Fruit fly (Drosophila melanogaster) whole organism, embryonic: ENCODE measurements around the gene Edg78E.

Source experiments
- Asciz ChIP-seq: fragments of 200-800 bp; sonication (Bioruptor generic); optimal IDR thresholded peaks from 2 replicates; lab custom pipeline; 2017; ENCODE audit warnings: missing biosample characterization, mild to moderate bottlenecking, missing genetic modification characterization, missing genetic modification reagents
- Bgb ChIP-seq: fragments of 200-800 bp; sonication (Bioruptor generic); IDR thresholded peaks from 2 replicates; pipeline ENCODE4 v1.3.6; 2022; ENCODE audit warnings: missing biosample characterization, missing genetic modification characterization; ENCODE audit not compliant: partially characterized antibody
- CG11504 ChIP-seq: fragments of 200-800 bp; sonication (Bioruptor generic); optimal IDR thresholded peaks from 3 replicates; lab custom pipeline; 2019; ENCODE audit warnings: missing biosample characterization, mild to moderate bottlenecking, missing genetic modification characterization, moderate library complexity
- CG11560 ChIP-seq: fragments of 200-800 bp; sonication (Bioruptor generic); IDR thresholded peaks from 3 replicates; pipeline ENCODE4 v1.3.6; 2022; ENCODE audit warnings: missing biosample characterization, missing genetic modification characterization
- CG13287 ChIP-seq: fragments of 200-800 bp; sonication (Bioruptor generic); IDR thresholded peaks from 2 replicates; pipeline ENCODE4 v1.3.6; 2022; ENCODE audit warnings: missing biosample characterization, missing genetic modification characterization; ENCODE audit not compliant: partially characterized antibody
- CG14965 ChIP-seq: fragments of 200-800 bp; sonication (Bioruptor generic); optimal IDR thresholded peaks from 2 replicates; lab custom pipeline; 2016; ENCODE audit warnings: missing biosample characterization, missing genetic modification characterization, borderline replicate concordance
- CG2678 ChIP-seq: fragments of 200-800 bp; sonication (Bioruptor generic); optimal IDR thresholded peaks from 3 replicates; lab custom pipeline; 2019; ENCODE audit warnings: missing biosample characterization, mild to moderate bottlenecking, missing genetic modification characterization, moderate library complexity
- CG32767 ChIP-seq: fragments of 200-800 bp; sonication (Bioruptor generic); IDR thresholded peaks from 2 replicates; pipeline ENCODE4 v1.3.6; 2022; ENCODE audit warnings: missing biosample characterization, missing genetic modification characterization
- CG3281 ChIP-seq: fragments of 200-800 bp; sonication (Bioruptor generic); optimal IDR thresholded peaks from 3 replicates; lab custom pipeline; 2017; ENCODE audit warnings: missing biosample characterization, mild to moderate bottlenecking, missing genetic modification characterization
- CG3838 ChIP-seq: fragments of 200-800 bp; sonication (Bioruptor generic); optimal IDR thresholded peaks from 3 replicates; lab custom pipeline; 2016; ENCODE audit warnings: missing biosample characterization, missing genetic modification characterization
- CG6254 ChIP-seq: fragments of 200-800 bp; sonication (Bioruptor generic); optimal IDR thresholded peaks from 3 replicates; lab custom pipeline; 2017; ENCODE audit warnings: mild to moderate bottlenecking, missing biosample characterization, missing genetic modification reagents, missing genetic modification characterization
- CG6813 ChIP-seq: fragments of 200-800 bp; sonication (Bioruptor generic); optimal IDR thresholded peaks from 2 replicates; lab custom pipeline; 2017; ENCODE audit warnings: missing biosample characterization, missing genetic modification characterization, mild to moderate bottlenecking, moderate library complexity, missing genetic modification reagents
- CG7271 ChIP-seq: fragments of 200-800 bp; sonication (Bioruptor generic); optimal IDR thresholded peaks from 2 replicates; lab custom pipeline; 2018; ENCODE audit warnings: missing biosample characterization, mild to moderate bottlenecking, missing genetic modification characterization, moderate library complexity
- CG7357 ChIP-seq: fragments of 200-800 bp; sonication (Bioruptor generic); IDR thresholded peaks from 3 replicates; pipeline ENCODE4 v1.3.6; 2022; ENCODE audit warnings: missing biosample characterization, missing genetic modification characterization
- CG8478 ChIP-seq: fragments of >200 bp; optimal IDR thresholded peaks from 2 replicates; lab custom pipeline; 2018
- CG9797 ChIP-seq: fragments of 200-800 bp; sonication (Bioruptor generic); optimal IDR thresholded peaks from 3 replicates; lab custom pipeline; 2018; ENCODE audit warnings: missing biosample characterization, mild to moderate bottlenecking, missing genetic modification characterization
- CG9817 ChIP-seq: fragments of 200-800 bp; sonication (Bioruptor generic); optimal IDR thresholded peaks from 2 replicates; lab custom pipeline; 2018; ENCODE audit warnings: missing biosample characterization, mild to moderate bottlenecking, missing genetic modification characterization, moderate library complexity
- Eip74EF ChIP-seq, 2 experiments: fragments of 200-800 bp in 1 of 2; fragments of >200 bp in 1 of 2; sonication (Bioruptor generic) in 1 of 2; optimal IDR thresholded peaks; 2 replicates each; lab custom pipeline; 2017 to 2019; ENCODE audit warnings: missing biosample characterization in 2 of 2, missing genetic modification characterization in 2 of 2, mild to moderate bottlenecking in 1 of 2, moderate library complexity in 1 of 2
- Ets65A ChIP-seq: fragments of 200-800 bp; sonication (Bioruptor generic); peaks from one replicate; lab custom pipeline; 2016; ENCODE audit warnings: missing biosample characterization, missing genetic modification characterization
- Fer3 ChIP-seq: fragments of 200-800 bp; sonication (Bioruptor generic); optimal IDR thresholded peaks from 2 replicates; lab custom pipeline; 2018; ENCODE audit warnings: missing biosample characterization, mild to moderate bottlenecking, missing genetic modification characterization, moderate library complexity
- Nf-YC ChIP-seq: fragments of 200-800 bp; optimal IDR thresholded peaks from 3 replicates; lab custom pipeline; 2019; ENCODE audit warnings: missing biosample characterization, mild to moderate bottlenecking, missing genetic modification characterization, moderate library complexity
- Usf ChIP-seq: fragments of 200-800 bp; sonication (Bioruptor generic); optimal IDR thresholded peaks from 2 replicates; lab custom pipeline; 2017; ENCODE audit warnings: missing genotype, missing biosample characterization, missing genetic modification characterization
- abd-A ChIP-seq: fragments of 200-800 bp; sonication (Bioruptor generic); optimal IDR thresholded peaks from 3 replicates; lab custom pipeline; 2019; ENCODE audit warnings: missing biosample characterization, mild to moderate bottlenecking, missing genetic modification characterization, moderate library complexity
- caup ChIP-seq: fragments of 200-800 bp; sonication (Bioruptor generic); optimal IDR thresholded peaks from 3 replicates; lab custom pipeline; 2017; ENCODE audit warnings: missing biosample characterization, mild to moderate bottlenecking, missing genetic modification characterization, moderate library complexity; ENCODE audit not compliant: severe bottlenecking
- chinmo ChIP-seq: fragments of 200-800 bp; sonication (Bioruptor generic); IDR thresholded peaks from 4 replicates; pipeline ENCODE4 v1.3.6; 2022; ENCODE audit warnings: missing biosample characterization, missing genetic modification characterization; ENCODE audit not compliant: partially characterized antibody
- crc ChIP-seq: fragments of 200-800 bp; sonication (Bioruptor generic); optimal IDR thresholded peaks from 2 replicates; lab custom pipeline; 2016; ENCODE audit warnings: missing biosample characterization, missing genetic modification characterization
- croc ChIP-seq: fragments of 200-800 bp; sonication (Bioruptor generic); conservative IDR thresholded peaks from 3 replicates; pipeline ENCODE4 v1.3.6; 2022; ENCODE audit warnings: missing biosample characterization, missing genetic modification characterization
- cwo ChIP-seq: fragments of 200-800 bp; sonication (Bioruptor generic); optimal IDR thresholded peaks from 3 replicates; lab custom pipeline; 2017; ENCODE audit warnings: missing biosample characterization, missing genetic modification characterization, mild to moderate bottlenecking, moderate library complexity, missing genetic modification reagents
- exex ChIP-seq: fragments of 200-800 bp; sonication (Bioruptor generic); optimal IDR thresholded peaks from 4 replicates; lab custom pipeline; 2018; ENCODE audit warnings: missing biosample characterization, mild to moderate bottlenecking, missing genetic modification characterization, moderate library complexity
- fd96Cb ChIP-seq: fragments of 200-800 bp; sonication (Bioruptor generic); optimal IDR thresholded peaks from 2 replicates; lab custom pipeline; 2018; ENCODE audit warnings: missing biosample characterization, mild to moderate bottlenecking, missing genetic modification characterization, moderate library complexity
- gro ChIP-seq: fragments of 200-800 bp; sonication (Bioruptor generic); optimal IDR thresholded peaks from 2 replicates; lab custom pipeline; 2016; ENCODE audit warnings: missing biosample characterization, missing genetic modification characterization
- ham ChIP-seq: fragments of 200-800 bp; sonication (Bioruptor generic); IDR thresholded peaks from 2 replicates; pipeline ENCODE4 v1.3.6; 2022; ENCODE audit warnings: missing biosample characterization, missing genetic modification characterization
- hb ChIP-seq: fragments of 200-800 bp; sonication (Bioruptor generic); IDR thresholded peaks from 3 replicates; pipeline ENCODE4 v1.3.6; 2022; ENCODE audit warnings: missing biosample characterization, missing genetic modification characterization; ENCODE audit not compliant: partially characterized antibody
- ind ChIP-seq: fragments of 200-800 bp; sonication (Bioruptor generic); optimal IDR thresholded peaks from 3 replicates; lab custom pipeline; 2016; ENCODE audit warnings: missing biosample characterization, missing genetic modification characterization
- jing ChIP-seq: fragments of 200-800 bp; sonication (Bioruptor generic); optimal IDR thresholded peaks from 2 replicates; lab custom pipeline; 2018; ENCODE audit warnings: missing biosample characterization, mild to moderate bottlenecking, missing genetic modification characterization
- klu ChIP-seq: fragments of 200-800 bp; sonication (Bioruptor generic); IDR thresholded peaks from 2 replicates; pipeline ENCODE4 v1.3.6; 2022; ENCODE audit warnings: missing biosample characterization, missing genetic modification characterization
- lilli ChIP-seq: fragments of 200-800 bp; sonication (Bioruptor generic); optimal IDR thresholded peaks from 3 replicates; lab custom pipeline; 2016; ENCODE audit warnings: missing biosample characterization, missing genetic modification characterization
- lola ChIP-seq, 3 experiments: fragments of >200 bp in 2 of 3; fragments of 200-800 bp in 1 of 3; sonication (Bioruptor generic) in 1 of 3; optimal IDR thresholded peaks; 2 replicates each; lab custom pipeline; 2017 to 2019; ENCODE audit warnings: missing biosample characterization in 3 of 3, missing genetic modification characterization in 3 of 3, mild to moderate bottlenecking in 1 of 3, moderate library complexity in 1 of 3
- p53 ChIP-seq: fragments of 200-800 bp; sonication (Bioruptor generic); optimal IDR thresholded peaks from 2 replicates; lab custom pipeline; 2016; ENCODE audit warnings: missing biosample characterization, missing genetic modification characterization
- pan ChIP-seq, 4 experiments: fragments of >200 bp in 3 of 4; fragments of 200-800 bp in 1 of 4; sonication (Bioruptor generic) in 1 of 4; optimal IDR thresholded peaks in 3 of 4; IDR thresholded peaks in 1 of 4; 2 replicates each; pipeline versions ENCODE4 v1.3.6 to Lab custom; 2017 to 2022; ENCODE audit warnings: missing biosample characterization in 2 of 4, missing genetic modification characterization in 2 of 4, mixed read lengths in 1 of 4
- peb ChIP-seq: fragments of 200-800 bp; sonication (Bioruptor generic); IDR thresholded peaks from 2 replicates; pipeline ENCODE4 v1.3.6; 2022; ENCODE audit warnings: missing biosample characterization, missing genetic modification characterization
- pita ChIP-seq: fragments of 200-800 bp; sonication (Bioruptor generic); optimal IDR thresholded peaks from 2 replicates; lab custom pipeline; 2017; ENCODE audit warnings: missing biosample characterization, mild to moderate bottlenecking, missing genetic modification characterization
- so ChIP-seq: fragments of 200-800 bp; sonication (Bioruptor generic); IDR thresholded peaks from 3 replicates; pipeline ENCODE4 v1.3.6; 2022; ENCODE audit warnings: missing biosample characterization, missing genetic modification characterization
- tap ChIP-seq: fragments of 200-800 bp; optimal IDR thresholded peaks from 3 replicates; lab custom pipeline; 2019; ENCODE audit warnings: missing biosample characterization, mild to moderate bottlenecking, missing genetic modification characterization, moderate library complexity
- tll ChIP-seq, 2 experiments: fragments of 200-800 bp in 1 of 2; fragments of >200 bp in 1 of 2; sonication (Bioruptor generic) in 1 of 2; optimal IDR thresholded peaks; 2 replicates each; lab custom pipeline; 2017 to 2019; ENCODE audit warnings: missing biosample characterization in 2 of 2, missing genetic modification characterization in 2 of 2, mild to moderate bottlenecking in 1 of 2, moderate library complexity in 1 of 2
- toy ChIP-seq: fragments of 200-800 bp; sonication (Bioruptor generic); IDR thresholded peaks from 2 replicates; pipeline ENCODE4 v1.3.6; 2022; ENCODE audit warnings: missing biosample characterization, missing genetic modification characterization
- vnd ChIP-seq: fragments of 200-800 bp; sonication (Bioruptor generic); IDR thresholded peaks from 3 replicates; pipeline ENCODE4 v1.3.6; 2022; ENCODE audit warnings: missing biosample characterization, missing genetic modification characterization; ENCODE audit not compliant: partially characterized antibody
- zf30C ChIP-seq: fragments of 200-800 bp; sonication (Bioruptor generic); optimal IDR thresholded peaks from 3 replicates; lab custom pipeline; 2018; ENCODE audit warnings: missing biosample characterization, mild to moderate bottlenecking, missing genetic modification characterization

Edg78E gene

DNA sequence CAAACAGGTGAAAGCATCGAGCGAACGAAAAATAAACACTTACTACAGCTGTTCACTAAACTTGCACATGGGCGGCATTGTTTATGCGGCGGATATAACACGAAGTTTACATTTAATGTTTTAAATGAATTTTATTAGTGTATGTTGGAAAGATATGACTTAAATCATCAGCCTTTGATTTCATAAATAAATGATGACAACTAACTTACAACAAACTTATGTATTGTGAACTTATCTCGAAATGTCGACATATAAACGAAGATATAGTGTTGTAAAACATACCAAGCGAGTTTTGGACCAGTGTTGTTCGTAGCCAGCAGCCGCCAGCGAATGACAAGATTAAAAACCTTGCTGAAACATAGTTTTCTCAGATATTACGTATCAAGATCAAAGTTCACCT, 6.8 kb upstream of the Edg78E start, which contains the start of the genes CG11309 and CG7632 (continued):
- TF ChIP-seq Nf-YC (tag; lab: Kevin White, UChicago) (peak; percentile 96), CG2678 (peak; percentile 100), tll (GFP tag; optimal IDR thresholded peaks at IDR 0.05; lab: Kevin White, UChicago) (peak in 1 of 2 experiments; percentile 86), fd96Cb (tag; lab: Kevin White, UChicago) (peak; percentile 99), chinmo (no peak), exex (tag; lab: Kevin White, UChicago) (peak; percentile 98), CG9797 (GFP tag; lab: Kevin White, UChicago) (peak; percentile 74), abd-A (tag; lab: Kevin White, UChicago) (peak; percentile 99), cwo (GFP tag; lab: Kevin White, UChicago) (peak; percentile 98), toy (peak; percentile 97), caup (peak; percentile 99), ham (GFP tag; lab: Robert Waterston, UW) (peak; percentile 86), tap (peak; percentile 100), lilli (GFP tag; lab: Kevin White, UChicago) (peak; percentile 99), CG7271 (peak; percentile 100), CG11560 (tag; lab: Robert Waterston, UW) (peak; percentile 66), gro (GFP tag; lab: Kevin White, UChicago) (peak; percentile 99), CG6254 (GFP tag; lab: Kevin White, UChicago) (peak; percentile 98), Fer3 (tag; lab: Kevin White, UChicago) (peak; percentile 100), pan (optimal IDR thresholded peaks at IDR 0.05; lab: Kevin White, UChicago) (no peak), pan (GFP tag; optimal IDR thresholded peaks at IDR 0.05 in 1 of 2, IDR thresholded peaks at IDR 0.05 in 1 of 2) (peak in 1 of 2 experiments; percentile 99), so (GFP tag; lab: Robert Waterston, UW) (peak; percentile 99), ind (peak; percentile 98), croc (peak; percentile 96), CG3838 (GFP tag; lab: Kevin White, UChicago) (peak; percentile 96), zf30C (GFP tag; lab: Kevin White, UChicago) (peak; percentile 79), hb (no peak), lola (GFP tag; optimal IDR thresholded peaks at IDR 0.05; lab: Kevin White, UChicago) (peak in 1 of 3 experiments; percentile 100), CG14965 (GFP tag; lab: Kevin White, UChicago) (peak; percentile 91), Ets65A (GFP tag; lab: Kevin White, UChicago) (peak; percentile 100), klu (GFP tag; lab: Robert Waterston, UW) (peak; percentile 89), CG9817 (tag; lab: Kevin White, UChicago) (peak; percentile 99), vnd (GFP tag; lab: Robert Waterston, UW) (no peak), CG13287 (peak; percentile 73), jing (peak; percentile 97), Bgb (GFP tag; lab: Robert Waterston, UW) (peak; percentile 41; the same call in 1 of the 2 replicates), crc (GFP tag; lab: Kevin White, UChicago) (peak; percentile 98), p53 (GFP tag; lab: Kevin White, UChicago) (peak; percentile 95), CG8478 (lab: Kevin White, UChicago) (no peak), Usf (GFP tag; lab: Kevin White, UChicago) (peak; percentile 96), CG11504 (tag; lab: Kevin White, UChicago) (peak; percentile 98), CG3281 (GFP tag; lab: Kevin White, UChicago) (peak; percentile 100), Asciz (GFP tag; lab: Kevin White, UChicago) (peak; percentile 100), CG32767 (peak; percentile 98), CG7357 (peak; percentile 85), Eip74EF (GFP tag; optimal IDR thresholded peaks at IDR 0.05; lab: Kevin White, UChicago) (peak in 1 of 2 experiments; percentile 100), pita (no peak), CG6813 (GFP tag; lab: Kevin White, UChicago) (peak; percentile 99), peb (peak; percentile 96)
